Worm (Caenorhabditis elegans): ENCODE data around the gene cutl-18.

cutl-18 gene

DNA sequence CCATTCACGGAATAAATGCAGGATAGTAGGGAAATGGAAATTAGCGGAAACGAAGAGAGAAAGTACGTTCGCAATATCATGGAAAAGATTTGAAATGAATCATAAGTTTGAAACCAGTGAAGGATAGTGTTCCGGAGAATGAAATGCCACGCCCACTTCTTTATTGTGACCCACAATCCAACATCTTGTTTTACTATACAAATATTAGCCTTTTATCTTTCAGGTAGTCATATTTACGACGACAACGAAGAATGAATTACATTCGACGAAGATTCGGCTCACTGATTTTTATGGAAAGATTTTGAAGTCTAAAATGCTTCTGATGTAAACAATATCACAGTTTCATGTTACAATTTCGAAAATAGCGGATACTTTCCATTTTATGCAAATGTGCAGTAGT, at the start of gene cutl-18:
TSS of gene cutl-18 (minus strand) at position 101 of the 400 bp plus-strand sequence.
- TF ChIP-seq pqm-1 (tag; optimal IDR thresholded peaks at IDR 0.05) (no peak), lsy-2 (tag; optimal IDR thresholded peaks at IDR 0.05) (no peak), irx-1 (tag; optimal IDR thresholded peaks at IDR 0.05) (no peak), ceh-88 (GFP tag; IDR thresholded peaks at IDR 0.05) (no peak), nhr-85 (tag) (no peak), alr-1 (tag; optimal IDR thresholded peaks at IDR 0.05; ENCODE audit: borderline replicate concordance) (no peak), nhr-76 (tag; optimal IDR thresholded peaks at IDR 0.05) (no peak), nhr-20 (tag; optimal IDR thresholded peaks at IDR 0.05) (no peak), dpl-1 (GFP tag; optimal IDR thresholded peaks at IDR 0.05) (no peak), aly-2 (tag; optimal IDR thresholded peaks at IDR 0.05) (no peak), nhr-28 (tag; optimal IDR thresholded peaks at IDR 0.05) (no peak), lin-15B (tag; optimal IDR thresholded peaks at IDR 0.05) (no peak)

DNA sequence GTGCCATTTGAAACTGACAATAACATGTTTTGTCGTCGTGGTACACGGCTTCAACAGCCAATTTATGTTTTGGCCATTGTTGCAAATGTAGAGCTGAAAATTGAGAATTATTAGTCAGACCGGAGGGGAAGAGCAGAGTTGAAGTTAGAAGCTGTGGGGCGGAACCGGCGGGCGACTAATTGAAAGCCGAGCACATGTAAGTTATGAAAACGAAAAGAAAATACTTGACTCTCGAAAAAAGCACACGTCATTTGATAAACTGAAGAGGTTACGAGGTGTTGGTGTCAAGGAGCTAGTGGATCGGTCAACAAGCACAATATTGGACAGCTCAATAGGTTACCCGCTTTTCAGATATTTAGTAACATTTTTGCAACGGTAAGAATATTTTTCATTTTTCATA, 49.4 kb upstream of the cutl-18 start, which contains the start of gene dop-5:
TSS of gene dop-5 (minus strand) at position 101 of the 400 bp plus-strand sequence.
- TF ChIP-seq fkh-4 (tag; optimal IDR thresholded peaks at IDR 0.05; ENCODE audit: borderline replicate concordance), result no peak
- no peak for TF ChIP-seq ceh-90 (tag; optimal IDR thresholded peaks at IDR 0.05)
- no peak for TF ChIP-seq aly-2 (tag; optimal IDR thresholded peaks at IDR 0.05)

DNA sequence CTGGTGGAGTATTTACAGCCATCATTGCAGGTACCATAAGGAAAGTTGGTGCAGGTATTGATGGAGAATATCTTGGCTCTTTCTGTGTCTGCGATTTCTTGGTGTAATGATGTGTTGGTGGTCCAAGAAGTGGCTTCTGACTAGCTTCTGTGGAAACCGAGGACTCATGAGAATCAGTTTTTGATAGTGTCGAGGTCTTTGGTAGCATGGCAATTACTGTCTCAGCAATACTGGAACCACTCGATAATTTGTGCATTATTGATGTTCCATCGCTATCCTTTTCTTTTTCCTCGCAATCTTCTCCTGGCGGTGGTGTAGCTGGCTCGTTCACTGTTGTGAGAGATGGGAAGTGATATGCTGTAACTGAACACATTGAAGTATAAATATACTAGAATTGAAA, 46.9 kb upstream of the cutl-18 start:
- TF ChIP-seq lir-3 (tag; optimal IDR thresholded peaks at IDR 0.05; ENCODE audit: poor library complexity), result no peak
- TF ChIP-seq unc-130 (tag; optimal IDR thresholded peaks at IDR 0.05), result no peak
- no peak for TF ChIP-seq mef-2 (tag; optimal IDR thresholded peaks at IDR 0.05)
- no peak for TF ChIP-seq lsy-2 (tag; optimal IDR thresholded peaks at IDR 0.05)
- TF ChIP-seq aha-1 (tag; optimal IDR thresholded peaks at IDR 0.05), result no peak
- TF ChIP-seq xbp-1 (tag; optimal IDR thresholded peaks at IDR 0.05), result no peak
- no peak for TF ChIP-seq nhr-71 (tag; optimal IDR thresholded peaks at IDR 0.05)
- no peak for TF ChIP-seq alr-1 (tag; optimal IDR thresholded peaks at IDR 0.05; ENCODE audit: borderline replicate concordance)
- TF ChIP-seq grh-1 (GFP tag; IDR thresholded peaks at IDR 0.05), result no peak
- no peak for TF ChIP-seq fos-1 (tag; optimal IDR thresholded peaks at IDR 0.05)
- TF ChIP-seq pqm-1 (tag; optimal IDR thresholded peaks at IDR 0.05), result no peak
- TF ChIP-seq mab-9 (GFP tag; IDR thresholded peaks at IDR 0.05), result no peak
- TF ChIP-seq nhr-47 (tag; optimal IDR thresholded peaks at IDR 0.05), result no peak
- TF ChIP-seq mdl-1 (tag; optimal IDR thresholded peaks at IDR 0.05), result no peak
- no peak for TF ChIP-seq mep-1 (tag; optimal IDR thresholded peaks at IDR 0.05)
- no peak for TF ChIP-seq nhr-85 (tag)
- no peak for TF ChIP-seq zag-1 (tag; optimal IDR thresholded peaks at IDR 0.05)
- no peak for TF ChIP-seq unc-86 (tag; optimal IDR thresholded peaks at IDR 0.05)

DNA sequence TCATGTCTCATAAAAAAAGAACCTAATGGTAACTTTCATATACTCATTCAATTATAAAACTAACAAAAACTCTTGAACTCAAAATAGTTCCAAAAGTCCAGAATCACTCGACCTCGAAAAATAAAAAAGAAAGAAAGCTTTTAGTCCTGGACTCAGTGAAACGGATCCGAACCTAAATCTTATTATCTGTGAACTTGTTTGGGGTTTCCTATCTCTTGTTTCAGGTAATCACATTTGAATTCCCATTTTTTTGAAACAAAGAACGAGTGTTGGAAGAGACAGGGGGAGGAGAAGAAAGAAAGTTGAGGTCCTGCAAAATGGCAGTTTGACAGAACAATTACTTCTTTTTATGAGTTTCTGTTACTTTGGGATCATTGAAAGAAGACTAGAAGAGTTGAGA, 37.6 kb upstream of the cutl-18 start:
- no peak for TF ChIP-seq snu-23 (GFP tag; optimal IDR thresholded peaks at IDR 0.05)
- peak; percentile 3 for TF ChIP-seq ces-1 (GFP tag; optimal IDR thresholded peaks at IDR 0.05)
- TF ChIP-seq skn-1 (tag; optimal IDR thresholded peaks at IDR 0.05), result no peak
- TF ChIP-seq sup-37 (GFP tag; optimal IDR thresholded peaks at IDR 0.05), result no peak
- no peak for TF ChIP-seq lsy-2 (tag; optimal IDR thresholded peaks at IDR 0.05)
- TF ChIP-seq egl-13 (tag; optimal IDR thresholded peaks at IDR 0.05), result no peak
- no peak for TF ChIP-seq sox-4 (tag; optimal IDR thresholded peaks at IDR 0.05)
- no peak for TF ChIP-seq ceh-90 (tag; optimal IDR thresholded peaks at IDR 0.05)
- no peak for TF ChIP-seq C16A3.4 (tag; optimal IDR thresholded peaks at IDR 0.05)
- TF ChIP-seq nhr-47 (tag; optimal IDR thresholded peaks at IDR 0.05), result no peak
- peak; percentile 56 for TF ChIP-seq lin-14 (GFP tag; optimal IDR thresholded peaks at IDR 0.05)
- no peak for TF ChIP-seq nhr-237 (tag; optimal IDR thresholded peaks at IDR 0.05)
- TF ChIP-seq fkh-10 (GFP tag; optimal IDR thresholded peaks at IDR 0.05), result peak; percentile 12
- TF ChIP-seq nhr-19 (GFP tag; conservative IDR thresholded peaks at IDR 0.05), result no peak
- no peak for TF ChIP-seq C34B4.2 (tag; optimal IDR thresholded peaks at IDR 0.05)
- no peak for TF ChIP-seq nhr-11 (tag; optimal IDR thresholded peaks at IDR 0.05)
- TF ChIP-seq aha-1 (tag; optimal IDR thresholded peaks at IDR 0.05), result no peak
- no peak for TF ChIP-seq mep-1 (tag; optimal IDR thresholded peaks at IDR 0.05)
- no peak for TF ChIP-seq efl-3 (GFP tag; optimal IDR thresholded peaks at IDR 0.05)
- no peak for TF ChIP-seq unc-130 (tag; optimal IDR thresholded peaks at IDR 0.05)
- no peak for TF ChIP-seq Y116A8C.19 (tag; optimal IDR thresholded peaks at IDR 0.05; ENCODE audit: borderline replicate concordance)
- no peak for TF ChIP-seq isw-1 (GFP tag; IDR thresholded peaks at IDR 0.05)
